Worm (Caenorhabditis elegans): ENCODE data around the gene ing-3.

ing-3 gene

ce11 chrII:13872191-13872889 lies 3.5 kb upstream of the ing-3 start, which contains the start of the genes cup-14 and ndub-8 (continued):
- peak; percentile 78 for TF ChIP-seq mab-9 (GFP tag; IDR thresholded peaks at IDR 0.05)
- TF ChIP-seq unc-98 (GFP tag; IDR thresholded peaks at IDR 0.05), result no peak
- TF ChIP-seq nhr-71 (tag; optimal IDR thresholded peaks at IDR 0.05), result peak; percentile 95
- peak; percentile 86 for TF ChIP-seq fos-1 (tag; optimal IDR thresholded peaks at IDR 0.05)
- TF ChIP-seq egl-27 (tag; optimal IDR thresholded peaks at IDR 0.05), result no peak
- peak; percentile 62; the same call in 1 of the 2 replicates for TF ChIP-seq ceh-88 (GFP tag; IDR thresholded peaks at IDR 0.05)
- TF ChIP-seq pag-3 (tag; optimal IDR thresholded peaks at IDR 0.05; ENCODE audit: borderline replicate concordance, insufficient read depth), result no peak
- TF ChIP-seq ama-1 (optimal IDR thresholded peaks at IDR 0.05), result peak; percentile 71
- TF ChIP-seq alr-1 (tag; optimal IDR thresholded peaks at IDR 0.05; ENCODE audit: borderline replicate concordance), result no peak
- peak; percentile 92 for TF ChIP-seq lin-39 (tag; optimal IDR thresholded peaks at IDR 0.05)
- peak; percentile 84 for TF ChIP-seq jun-1 (tag; optimal IDR thresholded peaks at IDR 0.05)
- no peak for TF ChIP-seq unc-30 (tag; optimal IDR thresholded peaks at IDR 0.05)
- TF ChIP-seq swsn-7 (tag; optimal IDR thresholded peaks at IDR 0.05), result no peak
- TF ChIP-seq vab-15 (tag; optimal IDR thresholded peaks at IDR 0.05), result peak; percentile 50
- peak; percentile 90 for TF ChIP-seq nhr-19 (GFP tag; conservative IDR thresholded peaks at IDR 0.05)
- TF ChIP-seq pqm-1 (tag; optimal IDR thresholded peaks at IDR 0.05), result no peak
- TF ChIP-seq nhr-85 (tag), result peak; percentile 96
- TF ChIP-seq nhr-11 (tag; optimal IDR thresholded peaks at IDR 0.05), result peak; percentile 80
- no peak for TF ChIP-seq tlp-1 (tag; optimal IDR thresholded peaks at IDR 0.05)
- TF ChIP-seq dsc-1 (tag; optimal IDR thresholded peaks at IDR 0.05), result peak; percentile 92
- TF ChIP-seq aly-2 (tag; optimal IDR thresholded peaks at IDR 0.05), result peak; percentile 89
- peak; percentile 64 for TF ChIP-seq F16B12.6 (tag; optimal IDR thresholded peaks at IDR 0.05)
- peak; percentile 80 to 87 for TF ChIP-seq lin-35 (GFP tag; optimal IDR thresholded peaks at IDR 0.05)
- peak; percentile 91 for TF ChIP-seq isw-1 (GFP tag; IDR thresholded peaks at IDR 0.05)
- no peak for TF ChIP-seq mef-2 (tag; optimal IDR thresholded peaks at IDR 0.05)
- peak; percentile 76 for TF ChIP-seq hpl-2 (GFP tag; optimal IDR thresholded peaks at IDR 0.05)
- TF ChIP-seq snu-23 (GFP tag; optimal IDR thresholded peaks at IDR 0.05), result peak; percentile 95
- TF ChIP-seq efl-3 (GFP tag; optimal IDR thresholded peaks at IDR 0.05), result no peak
- peak; percentile 37 for TF ChIP-seq blmp-1 (tag; optimal IDR thresholded peaks at IDR 0.05)
- no peak for TF ChIP-seq zip-4 (GFP tag; optimal IDR thresholded peaks at IDR 0.05)
- TF ChIP-seq hlh-17 (GFP tag; optimal IDR thresholded peaks at IDR 0.05; ENCODE audit: borderline replicate concordance), result no peak
- peak; percentile 87 for TF ChIP-seq snpc-4 (tag; optimal IDR thresholded peaks at IDR 0.05)
- peak; percentile 65 for TF ChIP-seq elt-2 (tag; optimal IDR thresholded peaks at IDR 0.05)
- peak; percentile 80 for TF ChIP-seq grh-1 (GFP tag; IDR thresholded peaks at IDR 0.05)
- peak; percentile 95 for TF ChIP-seq unc-130 (tag; optimal IDR thresholded peaks at IDR 0.05)
- TF ChIP-seq egl-13 (tag; optimal IDR thresholded peaks at IDR 0.05), result peak; percentile 80
- TF ChIP-seq ets-5 (GFP tag; IDR thresholded peaks at IDR 0.05), result no peak
- TF ChIP-seq fkh-8 (tag; optimal IDR thresholded peaks at IDR 0.05), result peak; percentile 88
- TF ChIP-seq nhr-84 (tag; optimal IDR thresholded peaks at IDR 0.05), result no peak
- no peak for TF ChIP-seq nhr-76 (tag; optimal IDR thresholded peaks at IDR 0.05)
- TF ChIP-seq nhr-12 (tag; optimal IDR thresholded peaks at IDR 0.05), result no peak
- TF ChIP-seq aha-1 (tag; optimal IDR thresholded peaks at IDR 0.05), result no peak
- TF ChIP-seq unc-86 (tag; optimal IDR thresholded peaks at IDR 0.05), result peak; percentile 90
- TF ChIP-seq ceh-82 (tag; optimal IDR thresholded peaks at IDR 0.05), result peak; percentile 87 to 95 (median 91)
- peak; percentile 80 to 84 (median 82) for TF ChIP-seq dpl-1 (GFP tag; optimal IDR thresholded peaks at IDR 0.05)
- no peak for TF ChIP-seq lir-3 (tag; optimal IDR thresholded peaks at IDR 0.05; ENCODE audit: poor library complexity)
- peak; percentile 58 for TF ChIP-seq lin-15B (tag; optimal IDR thresholded peaks at IDR 0.05)
- TF ChIP-seq zag-1 (tag; optimal IDR thresholded peaks at IDR 0.05), result peak; percentile 36
- peak; percentile 41 for TF ChIP-seq fkh-4 (tag; optimal IDR thresholded peaks at IDR 0.05; ENCODE audit: borderline replicate concordance)
- peak; percentile 90 to 94 for TF ChIP-seq efl-1 (optimal IDR thresholded peaks at IDR 0.05)
- peak; percentile 83 to 98 for TF ChIP-seq efl-1 (GFP tag; optimal IDR thresholded peaks at IDR 0.05 in 1 of 2)
- no peak for TF ChIP-seq ces-1 (GFP tag; optimal IDR thresholded peaks at IDR 0.05)

Data from whole organism, L1 larva.